Worm (Caenorhabditis elegans) whole organism, L4/young adult: ENCODE measurements around the gene C53A5.2.

ENCODE experiments used
- W03F9.2 ChIP-seq: fragments of 150-350 bp; optimal IDR thresholded peaks from 2 replicates; lab custom pipeline; 2014; ENCODE audit warnings: missing biosample characterization, missing genetic modification characterization
- him-1 ChIP-seq: sonication (generic microtip); optimal IDR thresholded peaks from 2 replicates; lab custom pipeline; 2016; ENCODE audit warnings: missing genotype, missing genetic modification reagents, missing genetic modification characterization, missing compliant biosample characterization

ce11 chrV:14480533-14480932 lies 42.5 kb downstream of the C53A5.2 start:
- TF ChIP-seq him-1 (no peak), W03F9.2 (tag; lab: Kevin White, UChicago) (no peak)
